Worm (Caenorhabditis elegans) whole organism, L3 larva: ENCODE measurements around the gene sre-6.
A peak's percentile ranks its signal among the peaks of the same experiment; 100 is the strongest.

Experiments
- R02D3.7 ChIP-seq: fragments of 150-350 bp; optimal IDR thresholded peaks from 2 replicates; lab custom pipeline; 2014; ENCODE audit warnings: missing biosample characterization, missing genetic modification characterization
- ZK546.5 ChIP-seq: sonication (generic microtip); optimal IDR thresholded peaks from 2 replicates; lab custom pipeline; 2017; ENCODE audit warnings: missing biosample characterization, missing genetic modification characterization
- ama-1 ChIP-seq: fragments of 150-350 bp; optimal IDR thresholded peaks from 2 replicates; lab custom pipeline; 2018
- ceh-28 ChIP-seq: fragments of 150-350 bp; optimal IDR thresholded peaks from 2 replicates; lab custom pipeline; 2014; ENCODE audit warnings: missing biosample characterization, missing genetic modification reagents, missing genetic modification characterization
- ceh-82 ChIP-seq: fragments of 150-350 bp; optimal IDR thresholded peaks from 2 replicates; lab custom pipeline; 2014; ENCODE audit warnings: missing biosample characterization, missing genetic modification characterization
- ceh-9 ChIP-seq: sonication (generic microtip); optimal IDR thresholded peaks from 2 replicates; lab custom pipeline; 2018; ENCODE audit warnings: missing biosample characterization, missing genetic modification characterization
- daf-12 ChIP-seq: fragments of 150-350 bp; optimal IDR thresholded peaks from 2 replicates; lab custom pipeline; 2014; ENCODE audit warnings: missing biosample characterization, missing genetic modification reagents, missing genetic modification characterization
- egl-27 ChIP-seq: sonication (generic microtip); optimal IDR thresholded peaks from 4 replicates; lab custom pipeline; 2017; ENCODE audit warnings: missing biosample characterization, missing genetic modification reagents, missing genetic modification characterization
- egl-5 ChIP-seq: fragments of 150-350 bp; optimal IDR thresholded peaks from 2 replicates; lab custom pipeline; 2017; ENCODE audit warnings: missing biosample characterization, missing genetic modification reagents, missing genetic modification characterization, inconsistent platforms
- elt-2 ChIP-seq: sonication (generic microtip); optimal IDR thresholded peaks from 2 replicates; lab custom pipeline; 2016; ENCODE audit warnings: missing genetic modification reagents, mild to moderate bottlenecking, missing genetic modification characterization, missing compliant biosample characterization
- fkh-10 ChIP-seq: sonication (generic microtip); optimal IDR thresholded peaks from 2 replicates; lab custom pipeline; 2017; ENCODE audit warnings: missing biosample characterization, missing genetic modification reagents, missing genetic modification characterization
- fkh-2 ChIP-seq: fragments of 150-350 bp; optimal IDR thresholded peaks from 2 replicates; lab custom pipeline; 2014; ENCODE audit warnings: missing biosample characterization, missing genetic modification reagents, missing genetic modification characterization
- fos-1 ChIP-seq: fragments of 150-350 bp; optimal IDR thresholded peaks from 2 replicates; lab custom pipeline; 2014; ENCODE audit warnings: missing biosample characterization, missing genetic modification characterization
- jun-1 ChIP-seq: fragments of 150-350 bp; optimal IDR thresholded peaks from 2 replicates; lab custom pipeline; 2014; ENCODE audit warnings: missing biosample characterization, missing genetic modification reagents, missing genetic modification characterization
- lin-39 ChIP-seq: fragments of 150-350 bp; optimal IDR thresholded peaks from 2 replicates; lab custom pipeline; 2018; ENCODE audit warnings: missing biosample characterization, missing genetic modification reagents, missing genetic modification characterization
- lsy-12 ChIP-seq: sonication (generic microtip); optimal IDR thresholded peaks from 2 replicates; lab custom pipeline; 2016; ENCODE audit warnings: mild to moderate bottlenecking, missing genetic modification characterization, missing compliant biosample characterization
- mdl-1 ChIP-seq: fragments of 150-350 bp; optimal IDR thresholded peaks from 2 replicates; lab custom pipeline; 2014; ENCODE audit warnings: missing biosample characterization, missing genetic modification characterization
- mml-1 ChIP-seq: fragments of 150-350 bp; sonication (generic microtip); optimal IDR thresholded peaks from 3 replicates; lab custom pipeline; 2014; ENCODE audit warnings: missing biosample characterization, missing genetic modification characterization
- nfya-1 ChIP-seq: sonication (generic microtip); optimal IDR thresholded peaks from 2 replicates; lab custom pipeline; 2017; ENCODE audit warnings: missing genetic modification characterization, mild to moderate bottlenecking, missing compliant biosample characterization, antibody characterized with exemption, moderate library complexity; ENCODE audit not compliant: insufficient read depth
- nhr-12 ChIP-seq: fragments of 150-350 bp; optimal IDR thresholded peaks from 2 replicates; lab custom pipeline; 2014; ENCODE audit warnings: missing biosample characterization, missing genetic modification characterization
- nhr-23 ChIP-seq: fragments of 150-350 bp; optimal IDR thresholded peaks from 2 replicates; lab custom pipeline; 2014; ENCODE audit warnings: missing biosample characterization, missing genetic modification reagents, missing genetic modification characterization
- nhr-237 ChIP-seq: fragments of 150-350 bp; optimal IDR thresholded peaks from 2 replicates; lab custom pipeline; 2014; ENCODE audit warnings: missing biosample characterization, missing genetic modification characterization
- nhr-25 ChIP-seq: sonication (generic microtip); optimal IDR thresholded peaks from 2 replicates; lab custom pipeline; 2017; ENCODE audit warnings: missing biosample characterization, missing genetic modification characterization
- nhr-28 ChIP-seq: fragments of 150-350 bp; optimal IDR thresholded peaks from 2 replicates; lab custom pipeline; 2014; ENCODE audit warnings: missing biosample characterization, missing genetic modification characterization
- nhr-67 ChIP-seq: fragments of 150-350 bp; optimal IDR thresholded peaks from 2 replicates; lab custom pipeline; 2014; ENCODE audit warnings: missing biosample characterization, missing genetic modification characterization
- nhr-76 ChIP-seq: fragments of 150-350 bp; sonication (generic microtip); optimal IDR thresholded peaks from 5 replicates; lab custom pipeline; 2014; ENCODE audit warnings: missing biosample characterization, missing genetic modification characterization
- pha-4 ChIP-seq: fragments of 150-350 bp; optimal IDR thresholded peaks from 2 replicates; lab custom pipeline; 2014; ENCODE audit warnings: missing biosample characterization, missing genetic modification reagents, missing genetic modification characterization
- pqm-1 ChIP-seq: fragments of 150-350 bp; optimal IDR thresholded peaks from 2 replicates; lab custom pipeline; 2017; ENCODE audit warnings: missing biosample characterization, missing genetic modification characterization, inconsistent platforms
- snpc-4 ChIP-seq: fragments of 150-350 bp; optimal IDR thresholded peaks from 2 replicates; lab custom pipeline; 2014; ENCODE audit warnings: missing biosample characterization, missing genetic modification characterization
- tbx-2 ChIP-seq: sonication (generic microtip); optimal IDR thresholded peaks from 2 replicates; lab custom pipeline; 2016; ENCODE audit warnings: mild to moderate bottlenecking, missing genetic modification characterization, missing compliant biosample characterization
- unc-39 ChIP-seq: sonication (generic microtip); optimal IDR thresholded peaks from 4 replicates; lab custom pipeline; 2017; ENCODE audit warnings: missing biosample characterization, missing genetic modification characterization
- zag-1 ChIP-seq: fragments of 150-350 bp; optimal IDR thresholded peaks from 2 replicates; lab custom pipeline; 2014; ENCODE audit warnings: missing biosample characterization, missing genetic modification characterization
- ztf-11 ChIP-seq: fragments of 150-350 bp; optimal IDR thresholded peaks from 2 replicates; lab custom pipeline; 2014; ENCODE audit warnings: missing biosample characterization, missing genetic modification characterization
- ztf-4 ChIP-seq: fragments of 150-350 bp; optimal IDR thresholded peaks from 2 replicates; lab custom pipeline; 2014; ENCODE audit warnings: missing biosample characterization, missing genetic modification characterization

Gene sre-6

DNA sequence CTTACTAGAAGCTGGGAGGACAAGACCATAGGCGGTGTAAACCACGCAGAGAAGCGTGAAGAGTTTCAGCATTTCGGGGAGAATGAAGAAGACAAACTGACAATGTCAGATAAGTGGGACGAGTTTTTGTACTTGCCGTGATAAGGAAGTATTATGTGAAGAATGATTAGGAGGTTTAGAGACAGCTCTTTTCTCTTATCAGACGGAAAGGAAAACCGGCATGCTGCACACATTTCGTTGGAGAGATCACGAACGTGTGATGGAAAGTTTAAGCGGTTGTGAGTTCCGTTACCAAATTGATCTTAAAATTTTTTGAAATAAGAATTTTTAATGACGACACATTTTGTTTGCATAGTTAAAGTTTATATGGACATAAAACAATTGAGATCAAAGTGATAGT is 12.0 kb downstream of the sre-6 start, which contains the start of gene F28H7.3:
TSS of gene F28H7.3 (minus strand) at position 159 of the 400 bp plus-strand sequence.
- TF ChIP-seq fkh-2 (tag; lab: Kevin White, UChicago): no peak
- TF ChIP-seq mdl-1 (tag; lab: Kevin White, UChicago): no peak
- TF ChIP-seq nfya-1 (tag; lab: Kevin White, UChicago): no peak
- peak; percentile 96 for TF ChIP-seq pqm-1
- TF ChIP-seq zag-1 (tag; lab: Kevin White, UChicago): no peak
- TF ChIP-seq fkh-10: no peak
- TF ChIP-seq nhr-12: no peak
- TF ChIP-seq ceh-9 (tag; lab: Kevin White, UChicago): no peak
- TF ChIP-seq ZK546.5: no peak
- no peak for TF ChIP-seq lin-39 (tag; lab: Kevin White, UChicago)
- peak; percentile 61 for TF ChIP-seq jun-1 (tag; lab: Kevin White, UChicago)
- no peak for TF ChIP-seq ceh-82 (tag; lab: Kevin White, UChicago)
- no peak for TF ChIP-seq mml-1 (tag; lab: Kevin White, UChicago)
- TF ChIP-seq ceh-28 (tag; lab: Kevin White, UChicago): no peak
- peak; percentile 95 for TF ChIP-seq elt-2
- no peak for TF ChIP-seq ztf-11 (tag; lab: Kevin White, UChicago)
- TF ChIP-seq, all 47 proteins: peak for 3

DNA sequence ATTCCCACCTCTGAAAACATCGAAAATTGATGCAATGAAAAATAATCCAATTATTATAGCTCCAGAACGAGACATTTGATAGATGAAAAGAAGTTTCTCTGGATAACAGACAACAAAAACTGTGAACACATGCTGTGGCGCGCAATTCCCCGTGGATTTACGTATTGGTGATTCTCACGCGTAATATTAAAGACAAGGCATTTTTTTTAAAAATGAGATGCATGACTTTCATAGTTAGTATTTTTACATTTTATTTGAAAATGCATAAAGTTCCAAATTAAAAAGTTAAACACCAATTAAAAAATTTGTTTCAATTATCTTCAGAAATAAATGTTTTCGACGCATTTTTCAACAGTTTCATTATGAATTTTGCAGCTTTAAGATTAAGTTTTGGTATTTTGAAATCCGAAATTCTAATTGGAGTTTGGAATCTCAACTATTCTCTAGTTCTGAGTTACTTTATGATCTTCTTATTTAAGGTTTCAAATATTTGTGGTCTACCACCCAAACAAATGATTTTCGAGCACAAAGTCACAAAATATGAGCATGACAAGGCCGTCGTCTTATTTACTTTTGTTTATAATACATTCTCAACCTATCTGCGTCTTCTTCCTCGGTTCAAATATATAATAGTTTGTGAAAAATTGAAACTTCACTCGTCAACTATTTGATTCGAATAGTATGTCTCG is 15.2 kb downstream of the sre-6 start, which contains the start of the genes selt-1.2 and F28H7.2:
TSS of gene selt-1.2 (minus strand) at position 101 of the 689 bp plus-strand sequence.
TSS of gene F28H7.2 (plus strand) at position 639 of the 689 bp plus-strand sequence.
- peak; percentile 40 for TF ChIP-seq pqm-1
- TF ChIP-seq nhr-28 (tag; lab: Kevin White, UChicago): no peak

DNA sequence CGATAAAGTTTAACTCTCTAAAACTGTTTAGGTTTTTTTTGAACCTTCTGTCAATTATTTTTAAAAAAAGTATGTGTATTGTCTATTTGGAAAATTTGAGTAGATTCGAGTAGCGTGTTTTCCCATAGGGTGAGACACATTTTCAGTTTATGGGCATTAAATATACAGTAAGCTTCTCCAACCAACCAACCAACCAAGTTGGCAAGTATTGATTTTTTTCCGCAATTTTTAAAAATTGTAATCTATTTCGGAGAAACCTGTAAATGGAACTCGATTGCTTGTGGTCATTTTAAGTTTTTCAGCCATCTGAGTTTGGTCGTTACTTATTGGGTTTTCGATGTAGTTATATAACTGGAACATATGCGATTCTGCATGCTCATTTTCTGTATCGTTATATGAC is 17.6 kb downstream of the sre-6 start, which contains the start of gene srj-21:
TSS of gene srj-21 (plus strand) at position 301 of the 400 bp plus-strand sequence.
- no peak for TF ChIP-seq nhr-23 (tag; lab: Kevin White, UChicago)
- TF ChIP-seq ztf-4: no peak
- no peak for TF ChIP-seq ceh-82 (tag; lab: Kevin White, UChicago)
- no peak for TF ChIP-seq ama-1 (lab: Kevin White, UChicago)
- TF ChIP-seq nhr-237 (tag; lab: Kevin White, UChicago): no peak
- no peak for TF ChIP-seq elt-2
- no peak for TF ChIP-seq R02D3.7 (tag; lab: Kevin White, UChicago)
- TF ChIP-seq egl-27 (tag; lab: Kevin White, UChicago): no peak
- no peak for TF ChIP-seq pqm-1
- TF ChIP-seq nhr-28 (tag; lab: Kevin White, UChicago): no peak
- TF ChIP-seq ceh-28 (tag; lab: Kevin White, UChicago): no peak
- TF ChIP-seq tbx-2 (tag; lab: Kevin White, UChicago): no peak
- TF ChIP-seq lin-39 (tag; lab: Kevin White, UChicago): no peak
- TF ChIP-seq daf-12: no peak
- no peak for TF ChIP-seq fos-1 (tag; lab: Kevin White, UChicago)
- no peak for TF ChIP-seq mdl-1 (tag; lab: Kevin White, UChicago)
- no peak for TF ChIP-seq nhr-76 (tag; lab: Kevin White, UChicago)
- TF ChIP-seq lsy-12 (tag; lab: Kevin White, UChicago): no peak

DNA sequence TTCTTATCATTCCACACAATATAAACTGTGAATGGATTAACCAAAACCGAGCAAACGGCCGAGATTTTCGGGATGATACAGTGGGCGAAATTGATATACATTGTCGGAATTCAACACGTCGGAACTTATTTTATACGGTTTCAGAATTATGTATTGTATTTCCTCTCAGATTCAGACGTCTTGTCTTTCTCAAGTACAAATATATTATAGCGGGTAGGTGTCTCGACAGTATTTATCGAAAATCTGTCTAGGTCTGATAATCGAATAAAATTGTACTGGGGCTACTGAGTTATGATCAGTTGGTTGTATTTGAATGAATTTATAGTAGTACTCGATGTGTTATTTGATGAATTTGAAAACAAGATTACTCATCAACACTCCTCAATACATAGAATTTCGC is 18.9 kb downstream of the sre-6 start, which contains the start of gene srj-22:
TSS of gene srj-22 (minus strand) at position 101 of the 400 bp plus-strand sequence.
- TF ChIP-seq ztf-11 (tag; lab: Kevin White, UChicago): no peak
- no peak for TF ChIP-seq nhr-67 (tag; lab: Kevin White, UChicago)
- no peak for TF ChIP-seq snpc-4 (tag; lab: Kevin White, UChicago)
- TF ChIP-seq egl-5 (tag; lab: Kevin White, UChicago): no peak
- no peak for TF ChIP-seq nhr-25 (tag; lab: Kevin White, UChicago)
- TF ChIP-seq nhr-237 (tag; lab: Kevin White, UChicago): no peak
- TF ChIP-seq pha-4 (tag; lab: Kevin White, UChicago): no peak
- TF ChIP-seq unc-39 (tag; lab: Kevin White, UChicago): no peak
- TF ChIP-seq jun-1 (tag; lab: Kevin White, UChicago): no peak
- no peak for TF ChIP-seq ZK546.5
